Worm (Caenorhabditis elegans) whole organism, L1 larva: ENCODE measurements around the gene ZK856.7.

Experiments
- C16A3.4 ChIP-seq: fragments of 150-350 bp; optimal IDR thresholded peaks from 2 replicates; lab custom pipeline; 2014; ENCODE audit warnings: missing biosample characterization, missing genetic modification characterization
- aha-1 ChIP-seq: fragments of 150-350 bp; optimal IDR thresholded peaks from 2 replicates; lab custom pipeline; 2014; ENCODE audit warnings: missing biosample characterization, missing genetic modification characterization
- alr-1 ChIP-seq: fragments of 200-800 bp; sonication (Bioruptor generic); optimal IDR thresholded peaks from 2 replicates; lab custom pipeline; 2018; ENCODE audit warnings: borderline replicate concordance, mild to moderate bottlenecking, missing genetic modification characterization, missing compliant biosample characterization
- ama-1 ChIP-seq: fragments of 150-350 bp; optimal IDR thresholded peaks from 2 replicates; lab custom pipeline; 2014
- blmp-1 ChIP-seq: fragments of 150-350 bp; optimal IDR thresholded peaks from 2 replicates; lab custom pipeline; 2014; ENCODE audit warnings: missing biosample characterization, missing genetic modification characterization
- ceh-63 ChIP-seq: fragments of 200-800 bp; sonication (Bioruptor generic); optimal IDR thresholded peaks from 2 replicates; lab custom pipeline; 2018; ENCODE audit warnings: mild to moderate bottlenecking, missing genetic modification characterization, missing compliant biosample characterization
- ceh-8 ChIP-seq: fragments of 200-800 bp; sonication (Bioruptor generic); optimal IDR thresholded peaks from 2 replicates; lab custom pipeline; 2018; ENCODE audit warnings: mild to moderate bottlenecking, missing genetic modification characterization, moderate library complexity, missing compliant biosample characterization
- ceh-82 ChIP-seq, 3 experiments: fragments of 150-350 bp in 1 of 3; sonication (generic microtip) in 2 of 3; optimal IDR thresholded peaks; 2 replicates each; lab custom pipeline; 2014 to 2017; ENCODE audit warnings: missing biosample characterization in 3 of 3, missing genetic modification characterization in 3 of 3
- ceh-90 ChIP-seq: sonication (generic microtip); optimal IDR thresholded peaks from 2 replicates; lab custom pipeline; 2016; ENCODE audit warnings: missing genetic modification characterization, missing compliant biosample characterization
- ces-1 ChIP-seq: fragments of 150-350 bp; optimal IDR thresholded peaks from 2 replicates; lab custom pipeline; 2014; ENCODE audit warnings: missing biosample characterization, missing genetic modification reagents, missing genetic modification characterization
- dsc-1 ChIP-seq: sonication (generic microtip); optimal IDR thresholded peaks from 2 replicates; lab custom pipeline; 2016; ENCODE audit warnings: mild to moderate bottlenecking, missing genetic modification characterization, missing compliant biosample characterization
- efl-1 ChIP-seq, 4 experiments: fragments of 150-350 bp; optimal IDR thresholded peaks in 3 of 4; peaks in 1 of 4; 1 replicate in 1 of 4; 2 replicates in 3 of 4; lab custom pipeline; 2014; ENCODE audit warnings: missing biosample characterization in 2 of 4, missing genetic modification characterization in 2 of 4, missing genetic modification reagents in 2 of 4
- elt-2 ChIP-seq: sonication (generic microtip); optimal IDR thresholded peaks from 2 replicates; lab custom pipeline; 2016; ENCODE audit warnings: missing genetic modification characterization, mild to moderate bottlenecking, inconsistent platforms, missing compliant biosample characterization, missing genetic modification reagents
- elt-3 ChIP-seq, 6 experiments: fragments of 150-350 bp in 1 of 6; sonication (generic microtip); optimal IDR thresholded peaks; 2 replicates each; lab custom pipeline; 2017 to 2018; ENCODE audit warnings: missing biosample characterization in 6 of 6, missing genetic modification characterization in 6 of 6, inconsistent platforms in 1 of 6
- grh-1 ChIP-seq: fragments of 200-800 bp; sonication (Bioruptor generic); IDR thresholded peaks from 2 replicates; pipeline ENCODE4 v1.3.6; 2022; ENCODE audit warnings: missing genetic modification reagents, missing genetic modification characterization, missing compliant biosample characterization
- hlh-4 ChIP-seq: sonication (generic microtip); optimal IDR thresholded peaks from 2 replicates; lab custom pipeline; 2016; ENCODE audit warnings: mild to moderate bottlenecking, missing genetic modification characterization, missing compliant biosample characterization
- irx-1 ChIP-seq: sonication (generic microtip); optimal IDR thresholded peaks from 2 replicates; lab custom pipeline; 2016; ENCODE audit warnings: missing genetic modification characterization, missing compliant biosample characterization
- isw-1 ChIP-seq: fragments of 200-800 bp; sonication (Bioruptor generic); IDR thresholded peaks from 2 replicates; pipeline ENCODE4 v1.3.6; 2022; ENCODE audit warnings: missing genetic modification characterization, missing compliant biosample characterization
- lin-14 ChIP-seq: fragments of 200-800 bp; sonication (Bioruptor generic); optimal IDR thresholded peaks from 2 replicates; lab custom pipeline; 2018; ENCODE audit warnings: mild to moderate bottlenecking, missing genetic modification characterization, moderate library complexity, missing compliant biosample characterization
- lin-15B ChIP-seq: fragments of 150-350 bp; sonication (generic microtip); optimal IDR thresholded peaks from 3 replicates; lab custom pipeline; 2014; ENCODE audit warnings: missing biosample characterization, missing genetic modification characterization
- lin-35 ChIP-seq, 2 experiments: fragments of 150-350 bp; optimal IDR thresholded peaks; 2 replicates each; lab custom pipeline; 2014; ENCODE audit warnings: missing biosample characterization in 2 of 2, missing genetic modification characterization in 2 of 2, missing genetic modification reagents in 2 of 2
- lir-3 ChIP-seq: sonication (generic microtip); optimal IDR thresholded peaks from 2 replicates; lab custom pipeline; 2016; ENCODE audit warnings: mild to moderate bottlenecking, missing genetic modification characterization, moderate library complexity, missing compliant biosample characterization; ENCODE audit not compliant: poor library complexity
- lsy-2 ChIP-seq, 2 experiments: fragments of 150-350 bp; optimal IDR thresholded peaks; 2 replicates each; lab custom pipeline; 2014; ENCODE audit warnings: missing biosample characterization in 2 of 2, missing genetic modification characterization in 2 of 2
- mdl-1 ChIP-seq, 2 experiments: fragments of 150-350 bp; optimal IDR thresholded peaks; 2 replicates each; lab custom pipeline; 2014 to 2017; ENCODE audit warnings: missing biosample characterization in 2 of 2, missing genetic modification characterization in 2 of 2, inconsistent platforms in 1 of 2
- mep-1 ChIP-seq: fragments of 150-350 bp; optimal IDR thresholded peaks from 2 replicates; lab custom pipeline; 2014; ENCODE audit warnings: missing biosample characterization, missing genetic modification characterization
- nhr-11 ChIP-seq: fragments of 150-350 bp; optimal IDR thresholded peaks from 2 replicates; lab custom pipeline; 2014; ENCODE audit warnings: missing biosample characterization, missing genetic modification characterization
- nhr-28 ChIP-seq: fragments of 150-350 bp; optimal IDR thresholded peaks from 2 replicates; lab custom pipeline; 2014; ENCODE audit warnings: missing biosample characterization, missing genetic modification characterization
- nhr-71 ChIP-seq: sonication (generic microtip); optimal IDR thresholded peaks from 2 replicates; lab custom pipeline; 2016; ENCODE audit warnings: mild to moderate bottlenecking, missing genetic modification characterization, moderate library complexity, missing compliant biosample characterization
- nhr-84 ChIP-seq: sonication (generic microtip); optimal IDR thresholded peaks from 2 replicates; lab custom pipeline; 2017; ENCODE audit warnings: missing biosample characterization, missing genetic modification characterization
- nhr-85 ChIP-seq: sonication (generic microtip); peaks from one replicate; lab custom pipeline; 2016; ENCODE audit warnings: missing genetic modification characterization, inconsistent platforms, missing compliant biosample characterization
- pag-3 ChIP-seq: sonication (generic microtip); optimal IDR thresholded peaks from 2 replicates; lab custom pipeline; 2017; ENCODE audit warnings: missing genetic modification characterization, mild to moderate bottlenecking, missing compliant biosample characterization, antibody characterized with exemption, borderline replicate concordance; ENCODE audit not compliant: insufficient read depth
- pax-3 ChIP-seq: fragments of 200-800 bp; sonication (Bioruptor generic); optimal IDR thresholded peaks from 2 replicates; lab custom pipeline; 2018; ENCODE audit warnings: mild to moderate bottlenecking, missing genetic modification characterization, moderate library complexity, missing compliant biosample characterization
- pqm-1 ChIP-seq: sonication (generic microtip); optimal IDR thresholded peaks from 3 replicates; lab custom pipeline; 2017; ENCODE audit warnings: missing biosample characterization, missing genetic modification characterization
- skn-1 ChIP-seq: fragments of 150-350 bp; optimal IDR thresholded peaks from 2 replicates; lab custom pipeline; 2014; ENCODE audit warnings: missing biosample characterization, missing genetic modification characterization
- snu-23 ChIP-seq: sonication (generic microtip); optimal IDR thresholded peaks from 2 replicates; lab custom pipeline; 2016; ENCODE audit warnings: missing genetic modification characterization, missing compliant biosample characterization
- swsn-7 ChIP-seq: sonication (generic microtip); optimal IDR thresholded peaks from 2 replicates; lab custom pipeline; 2016; ENCODE audit warnings: missing genetic modification characterization, missing compliant biosample characterization
- tlp-1 ChIP-seq: fragments of 150-350 bp; optimal IDR thresholded peaks from 2 replicates; lab custom pipeline; 2014; ENCODE audit warnings: missing biosample characterization, missing genetic modification characterization
- xbp-1 ChIP-seq: sonication (generic microtip); optimal IDR thresholded peaks from 2 replicates; lab custom pipeline; 2016; ENCODE audit warnings: missing genetic modification characterization, missing compliant biosample characterization
- zip-4 ChIP-seq: fragments of 200-800 bp; sonication (Bioruptor generic); optimal IDR thresholded peaks from 2 replicates; lab custom pipeline; 2018; ENCODE audit warnings: mild to moderate bottlenecking, missing genetic modification characterization, moderate library complexity, missing compliant biosample characterization

ZK856.7 gene

DNA sequence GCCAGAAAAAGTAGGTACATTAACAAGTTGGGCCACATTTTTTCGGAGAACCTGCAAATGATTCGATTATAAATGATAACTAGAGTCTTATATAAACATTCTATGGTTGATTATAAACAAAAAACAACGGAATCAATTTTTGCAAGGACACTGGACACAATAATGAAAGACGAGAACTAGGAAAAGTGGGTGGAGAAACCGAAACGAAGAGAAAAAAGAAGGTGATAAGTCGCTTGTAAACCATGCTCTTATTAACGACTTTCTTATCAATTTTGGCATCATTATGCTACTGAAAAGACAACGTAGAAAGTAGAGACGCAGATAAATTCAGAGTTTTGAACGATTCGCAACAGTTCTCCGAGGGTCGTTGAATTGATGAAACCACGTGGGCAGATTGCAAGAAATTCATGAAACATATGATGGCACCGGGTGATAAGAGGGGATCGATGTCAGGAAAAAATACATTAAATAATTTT is 11.8 kb upstream of the ZK856.7 start, which contains the start of gene ZK856.5:
Gene ZK856.5, minus strand, starts transcription at position 51 of the 476 bp plus-strand sequence.
- TF ChIP-seq nhr-84 (tag; lab: Kevin White, UChicago) = no peak
- TF ChIP-seq elt-2 (tag; lab: Kevin White, UChicago) = peak; percentile 90
- no peak for TF ChIP-seq efl-1 (optimal IDR thresholded peaks at IDR 0.05; lab: Kevin White, UChicago)
- TF ChIP-seq efl-1 (GFP tag; optimal IDR thresholded peaks at IDR 0.05 in 1 of 2; lab: Kevin White, UChicago) = peak in 1 of 2 experiments; percentile 66
- no peak for TF ChIP-seq ceh-63 (GFP tag; lab: Kevin White, UChicago)
- TF ChIP-seq isw-1 = no peak
- no peak for TF ChIP-seq pag-3 (tag; lab: Kevin White, UChicago)
- peak; percentile 22 for TF ChIP-seq nhr-71 (tag; lab: Kevin White, UChicago)
- TF ChIP-seq blmp-1 = no peak
- no peak for TF ChIP-seq pqm-1 (tag; lab: Kevin White, UChicago)
- no peak for TF ChIP-seq ceh-82 (tag; optimal IDR thresholded peaks at IDR 0.05; lab: Kevin White, UChicago)
- TF ChIP-seq lin-35 (GFP tag; optimal IDR thresholded peaks at IDR 0.05; lab: Kevin White, UChicago) = peak in 1 of 2 experiments; percentile 37
- TF ChIP-seq nhr-85 (tag; lab: Kevin White, UChicago) = peak; percentile 58

DNA sequence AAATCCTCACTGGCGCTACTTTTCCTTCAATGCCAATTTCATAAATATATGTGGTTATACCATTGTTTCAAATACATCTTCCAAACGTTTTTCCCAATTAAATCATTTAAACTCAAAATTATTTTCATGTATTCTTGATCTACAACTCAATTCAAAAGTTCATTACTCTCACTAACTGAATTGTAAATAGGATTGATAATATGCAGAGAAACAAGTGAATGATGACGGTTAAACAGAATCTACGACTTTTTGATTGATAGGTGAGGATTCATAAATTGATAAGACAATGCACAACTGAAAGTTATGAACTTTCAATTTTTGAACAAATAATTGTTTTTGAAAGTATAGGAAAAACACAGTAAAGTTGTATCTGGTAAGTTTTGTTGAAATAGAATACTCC is 10.7 kb upstream of the ZK856.7 start:
- TF ChIP-seq pax-3 (tag; lab: Kevin White, UChicago) = no peak
- TF ChIP-seq skn-1 = no peak
- TF ChIP-seq ama-1 (lab: Kevin White, UChicago) = no peak
- no peak for TF ChIP-seq lin-15B (tag; lab: Kevin White, UChicago)
- no peak for TF ChIP-seq ceh-90 (tag; lab: Kevin White, UChicago)
- no peak for TF ChIP-seq lir-3 (tag; lab: Kevin White, UChicago)
- no peak for TF ChIP-seq nhr-28 (tag; lab: Kevin White, UChicago)
- TF ChIP-seq irx-1 (tag; lab: Kevin White, UChicago) = no peak
- TF ChIP-seq grh-1 (GFP tag; lab: Robert Waterston, UW) = no peak
- no peak for TF ChIP-seq ces-1 (GFP tag; lab: Kevin White, UChicago)
- no peak for TF ChIP-seq aha-1 (tag; lab: Kevin White, UChicago)
- no peak for TF ChIP-seq lsy-2 (tag; optimal IDR thresholded peaks at IDR 0.05; lab: Kevin White, UChicago)
- no peak for TF ChIP-seq alr-1 (tag; lab: Kevin White, UChicago)

DNA sequence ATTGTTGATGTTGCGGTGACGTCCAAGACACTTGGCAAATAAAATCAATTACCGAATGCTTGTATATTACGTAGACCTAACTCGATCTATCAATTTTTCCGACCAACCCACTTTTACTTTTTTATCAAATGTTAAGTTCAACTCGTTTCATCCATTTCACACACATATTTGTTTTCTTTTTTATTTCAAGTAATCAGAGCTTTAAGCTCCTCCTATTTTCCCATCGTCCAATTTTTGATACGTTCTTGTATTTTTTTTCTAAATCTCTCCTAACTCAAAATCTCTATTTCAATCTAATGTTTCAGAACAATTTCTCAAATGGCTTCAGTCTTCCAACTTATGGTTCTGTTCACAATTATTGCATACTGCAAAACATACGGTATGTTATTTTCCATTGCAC is 3.5 kb upstream of the ZK856.7 start, which contains the start of gene ZK856.6:
Gene ZK856.6, plus strand, starts transcription at position 301 of the 400 bp plus-strand sequence.
- TF ChIP-seq snu-23 (GFP tag; lab: Kevin White, UChicago) (no peak), elt-3 (tag; optimal IDR thresholded peaks at IDR 0.05; lab: Kevin White, UChicago) (no peak)

DNA sequence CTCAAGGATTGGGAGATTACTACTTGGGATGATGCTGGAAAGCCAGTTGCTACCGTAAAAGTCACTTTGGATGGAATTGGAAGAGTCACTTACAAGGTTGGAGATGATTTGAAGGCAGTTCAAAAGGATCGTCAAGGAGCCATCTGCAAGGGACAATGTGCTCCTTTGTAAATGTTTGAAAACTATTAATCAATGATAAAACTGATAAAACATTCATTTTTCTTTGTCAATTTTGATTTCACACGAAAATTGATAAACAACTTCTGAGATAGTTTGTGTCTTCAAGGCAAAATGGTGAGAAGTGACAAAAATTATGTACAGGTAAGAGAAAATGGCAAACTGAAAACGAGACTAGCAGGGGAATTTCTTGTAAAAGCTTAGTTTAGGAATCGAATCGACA is 442 bp downstream of the ZK856.7 start:
- no peak for TF ChIP-seq efl-1 (optimal IDR thresholded peaks at IDR 0.05; lab: Kevin White, UChicago)
- TF ChIP-seq efl-1 (GFP tag; optimal IDR thresholded peaks at IDR 0.05 in 1 of 2; lab: Kevin White, UChicago) = peak in 1 of 2 experiments; percentile 91
- peak; percentile 15 for TF ChIP-seq elt-2 (tag; lab: Kevin White, UChicago)
- TF ChIP-seq mep-1 (tag; lab: Kevin White, UChicago) = no peak

DNA sequence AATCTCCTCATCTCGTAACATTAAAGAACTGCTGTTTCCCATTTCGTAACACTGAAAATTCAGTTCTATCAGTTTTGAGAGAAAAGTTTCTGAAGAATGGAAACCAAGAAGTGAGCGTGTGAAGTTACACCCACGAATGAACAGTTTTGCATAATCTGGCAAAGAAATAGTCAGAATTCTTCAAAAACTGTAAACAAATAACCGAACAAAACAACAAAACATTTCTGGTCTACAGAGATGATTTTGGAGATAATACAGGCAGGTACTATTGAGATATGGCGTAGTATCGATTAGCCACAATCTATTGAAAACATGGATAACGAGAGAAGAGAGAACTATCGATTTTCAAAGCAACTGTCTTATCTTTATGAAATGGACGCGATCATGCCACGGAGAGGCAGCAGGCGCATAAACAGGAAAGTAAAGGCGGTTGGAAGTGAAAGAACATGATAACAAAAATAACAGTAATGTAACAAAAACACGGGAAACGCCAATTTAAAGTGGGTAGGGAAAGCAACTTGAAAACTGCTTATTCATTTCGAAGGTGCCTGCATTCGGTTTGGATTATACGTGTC is 1.6 kb downstream of the ZK856.7 start, which contains the start of gene chpf-1:
Gene chpf-1, minus strand, starts transcription at position 51 of the 575 bp plus-strand sequence.
- TF ChIP-seq nhr-71 (tag; lab: Kevin White, UChicago) = peak; percentile 31
- TF ChIP-seq xbp-1 (tag; lab: Kevin White, UChicago) = no peak
- TF ChIP-seq lin-14 (GFP tag; lab: Kevin White, UChicago) = peak; percentile 38
- TF ChIP-seq mdl-1 (tag; optimal IDR thresholded peaks at IDR 0.05; lab: Kevin White, UChicago) = peak in 1 of 2 experiments; percentile 0
- TF ChIP-seq lin-35 (GFP tag; optimal IDR thresholded peaks at IDR 0.05; lab: Kevin White, UChicago) = peak in 1 of 2 experiments; percentile 58
- peak; percentile 80 for TF ChIP-seq blmp-1
- no peak for TF ChIP-seq pag-3 (tag; lab: Kevin White, UChicago)
- no peak for TF ChIP-seq alr-1 (tag; lab: Kevin White, UChicago)
- TF ChIP-seq hlh-4 (tag; lab: Kevin White, UChicago) = no peak
- peak; percentile 20 for TF ChIP-seq mep-1 (tag; lab: Kevin White, UChicago)
- no peak for TF ChIP-seq ceh-82 (tag; optimal IDR thresholded peaks at IDR 0.05; lab: Kevin White, UChicago)
- no peak for TF ChIP-seq C16A3.4 (tag; lab: Kevin White, UChicago)
- TF ChIP-seq lsy-2 (tag; optimal IDR thresholded peaks at IDR 0.05; lab: Kevin White, UChicago) = no peak
- TF ChIP-seq ceh-8 (GFP tag; lab: Kevin White, UChicago) = no peak
- TF ChIP-seq elt-2 (tag; lab: Kevin White, UChicago) = peak; percentile 22
- TF ChIP-seq zip-4 (GFP tag; lab: Kevin White, UChicago) = no peak
- peak; percentile 29 for TF ChIP-seq snu-23 (GFP tag; lab: Kevin White, UChicago)
- no peak for TF ChIP-seq aha-1 (tag; lab: Kevin White, UChicago)
- no peak for TF ChIP-seq dsc-1 (tag; lab: Kevin White, UChicago)
- no peak for TF ChIP-seq nhr-11 (tag; lab: Kevin White, UChicago)
- no peak for TF ChIP-seq tlp-1
- TF ChIP-seq elt-3 (tag; optimal IDR thresholded peaks at IDR 0.05; lab: Kevin White, UChicago) = peak in 1 of 6 experiments; percentile 80
- TF ChIP-seq irx-1 (tag; lab: Kevin White, UChicago) = no peak
- no peak for TF ChIP-seq grh-1 (GFP tag; lab: Robert Waterston, UW)
- TF ChIP-seq swsn-7 (tag; lab: Kevin White, UChicago) = no peak
